Worm (Caenorhabditis elegans) whole organism, L4 larva: ENCODE measurements around the gene garr-1.
A peak's percentile ranks its signal among the peaks of the same experiment; 100 is the strongest.

Experiments
- D1046.2 ChIP-seq: fragments of 200-800 bp; sonication (Bioruptor generic); IDR thresholded peaks from 2 replicates; pipeline ENCODE4 v1.3.6; 2022; ENCODE audit warnings: missing genetic modification characterization, missing compliant biosample characterization
- T26A8.4 ChIP-seq: fragments of 200-800 bp; sonication (Bioruptor generic); IDR thresholded peaks from 2 replicates; pipeline ENCODE4 v1.3.6; 2022; ENCODE audit warnings: missing genetic modification characterization, missing compliant biosample characterization
- Y105C5A.15 ChIP-seq: fragments of 200-800 bp; sonication (Bioruptor generic); IDR thresholded peaks from 2 replicates; pipeline ENCODE4 v1.3.6; 2022; ENCODE audit warnings: missing genetic modification characterization, missing compliant biosample characterization
- ZK337.2 ChIP-seq: fragments of 200-800 bp; sonication (Bioruptor generic); IDR thresholded peaks from 2 replicates; pipeline ENCODE4 v1.3.6; 2022; ENCODE audit warnings: missing genetic modification reagents, missing genetic modification characterization, missing compliant biosample characterization
- aha-1 ChIP-seq: fragments of 150-350 bp; peaks from one replicate; lab custom pipeline; 2014; ENCODE audit warnings: missing biosample characterization, missing genetic modification characterization
- ama-1 ChIP-seq: fragments of 150-350 bp; optimal IDR thresholded peaks from 2 replicates; lab custom pipeline; 2014; ENCODE audit warnings: inconsistent platforms, mixed read lengths
- arid-1 ChIP-seq: fragments of 200-800 bp; sonication (Bioruptor generic); conservative IDR thresholded peaks from 2 replicates; pipeline ENCODE4 v1.3.6; 2022; ENCODE audit warnings: missing genetic modification reagents, missing genetic modification characterization, missing compliant biosample characterization
- ceh-28 ChIP-seq: fragments of 150-350 bp; optimal IDR thresholded peaks from 2 replicates; lab custom pipeline; 2014; ENCODE audit warnings: missing biosample characterization, missing genetic modification reagents, missing genetic modification characterization
- ctbp-1 ChIP-seq: fragments of 200-800 bp; sonication (Bioruptor generic); IDR thresholded peaks from 2 replicates; pipeline ENCODE4 v1.3.6; 2022; ENCODE audit warnings: missing genetic modification reagents, missing genetic modification characterization, missing compliant biosample characterization
- daf-12 ChIP-seq: fragments of 150-350 bp; optimal IDR thresholded peaks from 2 replicates; lab custom pipeline; 2014; ENCODE audit warnings: missing biosample characterization, missing genetic modification reagents, missing genetic modification characterization
- daf-16 ChIP-seq, 3 experiments: sonication (generic microtip); optimal IDR thresholded peaks; 2 replicates each; lab custom pipeline; 2016 to 2017; ENCODE audit warnings: missing genetic modification characterization in 3 of 3, missing genetic modification reagents in 3 of 3, mild to moderate bottlenecking in 2 of 3, missing compliant biosample characterization in 2 of 3, missing biosample characterization in 1 of 3, moderate library complexity in 1 of 3
- dmd-6 ChIP-seq: fragments of 200-800 bp; sonication (Bioruptor generic); IDR thresholded peaks from 2 replicates; pipeline ENCODE4 v1.3.6; 2022; ENCODE audit warnings: missing genetic modification reagents, missing genetic modification characterization, missing compliant biosample characterization
- dmd-8 ChIP-seq: fragments of 200-800 bp; sonication (Bioruptor generic); IDR thresholded peaks from 2 replicates; pipeline ENCODE4 v1.3.6; 2022; ENCODE audit warnings: missing genetic modification characterization, missing compliant biosample characterization
- dmd-9 ChIP-seq: fragments of 200-800 bp; sonication (Bioruptor generic); IDR thresholded peaks from 2 replicates; pipeline ENCODE4 v1.3.6; 2022; ENCODE audit warnings: missing genetic modification reagents, missing genetic modification characterization, missing compliant biosample characterization
- duxl-1 ChIP-seq: sonication (generic microtip); optimal IDR thresholded peaks from 2 replicates; lab custom pipeline; 2016; ENCODE audit warnings: mild to moderate bottlenecking, missing genetic modification characterization, moderate library complexity, missing compliant biosample characterization; ENCODE audit not compliant: poor library complexity
- dve-1 ChIP-seq: sonication (generic microtip); optimal IDR thresholded peaks from 2 replicates; lab custom pipeline; 2017; ENCODE audit warnings: antibody characterized with exemption, mild to moderate bottlenecking, missing genetic modification characterization, missing compliant biosample characterization; ENCODE audit not compliant: insufficient read depth
- egl-43 ChIP-seq: fragments of 200-800 bp; sonication (Bioruptor generic); IDR thresholded peaks from 2 replicates; pipeline ENCODE4 v1.3.6; 2022; ENCODE audit warnings: missing genetic modification reagents, missing genetic modification characterization, missing compliant biosample characterization
- hlh-11 ChIP-seq: fragments of 200-800 bp; sonication (Bioruptor generic); optimal IDR thresholded peaks from 2 replicates; lab custom pipeline; 2018; ENCODE audit warnings: mild to moderate bottlenecking, missing genetic modification characterization, missing compliant biosample characterization
- jun-1 ChIP-seq: fragments of 150-350 bp; optimal IDR thresholded peaks from 2 replicates; lab custom pipeline; 2014; ENCODE audit warnings: missing biosample characterization, missing genetic modification reagents, missing genetic modification characterization
- lin-15B ChIP-seq: fragments of 150-350 bp; sonication (generic microtip); optimal IDR thresholded peaks from 3 replicates; lab custom pipeline; 2014; ENCODE audit warnings: missing biosample characterization, missing genetic modification characterization
- lin-29 ChIP-seq: fragments of 200-800 bp; sonication (Bioruptor generic); IDR thresholded peaks from 2 replicates; pipeline ENCODE4 v1.3.6; 2022; ENCODE audit warnings: missing genetic modification reagents, missing genetic modification characterization, missing compliant biosample characterization
- lin-38 ChIP-seq: fragments of 200-800 bp; sonication (Bioruptor generic); IDR thresholded peaks from 2 replicates; pipeline ENCODE4 v1.3.6; 2022; ENCODE audit warnings: missing genetic modification reagents, missing genetic modification characterization, missing compliant biosample characterization
- lsy-2 ChIP-seq, 2 experiments: fragments of 150-350 bp in 1 of 2; sonication (generic microtip) in 1 of 2; optimal IDR thresholded peaks; 2 replicates each; lab custom pipeline; 2014 to 2017; ENCODE audit warnings: missing biosample characterization in 2 of 2, missing genetic modification characterization in 2 of 2
- madf-5 ChIP-seq, 2 experiments: fragments of 200-800 bp; sonication (Bioruptor generic); IDR thresholded peaks; 2 replicates each; pipeline ENCODE4 v1.3.6; 2022; ENCODE audit warnings: missing compliant biosample characterization in 2 of 2, missing genetic modification characterization in 2 of 2
- mxl-3 ChIP-seq: fragments of 200-800 bp; sonication (Bioruptor generic); optimal IDR thresholded peaks from 2 replicates; lab custom pipeline; 2018; ENCODE audit warnings: mild to moderate bottlenecking, missing genetic modification characterization, missing compliant biosample characterization
- nhr-10 ChIP-seq: fragments of 150-350 bp; optimal IDR thresholded peaks from 2 replicates; lab custom pipeline; 2014; ENCODE audit warnings: missing biosample characterization, missing genetic modification characterization
- nhr-237 ChIP-seq: sonication (generic microtip); optimal IDR thresholded peaks from 2 replicates; lab custom pipeline; 2017; ENCODE audit warnings: missing biosample characterization, missing genetic modification characterization
- nhr-25 ChIP-seq: sonication (generic microtip); optimal IDR thresholded peaks from 2 replicates; lab custom pipeline; 2017; ENCODE audit warnings: missing genetic modification characterization, mild to moderate bottlenecking, missing compliant biosample characterization, antibody characterized with exemption, moderate library complexity, borderline replicate concordance; ENCODE audit not compliant: insufficient read depth
- nhr-41 ChIP-seq: fragments of 200-800 bp; sonication (Bioruptor generic); IDR thresholded peaks from 2 replicates; pipeline ENCODE4 v1.3.6; 2022; ENCODE audit warnings: missing genetic modification reagents, missing genetic modification characterization, missing compliant biosample characterization
- nhr-42 ChIP-seq: fragments of 200-800 bp; sonication (Bioruptor generic); IDR thresholded peaks from 2 replicates; pipeline ENCODE4 v1.3.6; 2022; ENCODE audit warnings: missing genetic modification characterization, missing compliant biosample characterization
- pha-4 ChIP-seq, 2 experiments: fragments of 150-350 bp in 1 of 2; fragments of 200-800 bp in 1 of 2; sonication (Bioruptor generic) in 1 of 2; IDR thresholded peaks in 1 of 2; optimal IDR thresholded peaks in 1 of 2; 2 replicates each; pipeline versions ENCODE4 v1.3.6 to Lab custom; 2014 to 2022; ENCODE audit warnings: missing genetic modification characterization in 2 of 2, missing genetic modification reagents in 2 of 2, missing biosample characterization in 1 of 2, missing compliant biosample characterization in 1 of 2
- unc-39 ChIP-seq: sonication (generic microtip); optimal IDR thresholded peaks from 2 replicates; lab custom pipeline; 2017; ENCODE audit warnings: missing biosample characterization, missing genetic modification characterization
- vab-7 ChIP-seq: fragments of 200-800 bp; sonication (Bioruptor generic); IDR thresholded peaks from 2 replicates; pipeline ENCODE4 v1.3.6; 2022; ENCODE audit warnings: missing genetic modification reagents, missing genetic modification characterization, missing compliant biosample characterization
- zfp-2 ChIP-seq: sonication (generic microtip); optimal IDR thresholded peaks from 2 replicates; lab custom pipeline; 2016; ENCODE audit warnings: mild to moderate bottlenecking, missing genetic modification characterization, missing compliant biosample characterization
- zfp-3 ChIP-seq: fragments of 200-800 bp; sonication (Bioruptor generic); conservative IDR thresholded peaks from 2 replicates; pipeline ENCODE4 v1.3.6; 2022; ENCODE audit warnings: missing genetic modification reagents, missing genetic modification characterization, missing compliant biosample characterization

The garr-1 gene

ce11 chrIV:393409-393930 is 32.5 kb upstream of the garr-1 start, which contains the start of the genes T07A9.15 and nog-1 (continued):
- TF ChIP-seq dmd-8 (GFP tag; lab: Robert Waterston, UW) (no peak), nhr-10 (no peak)

- TF ChIP-seq aha-1 (tag; lab: Kevin White, UChicago): peak; percentile 69
- TF ChIP-seq lin-15B (tag; lab: Kevin White, UChicago): peak; percentile 5
- TF ChIP-seq nhr-41: no peak
- peak; percentile 25; the same call in 1 of the 2 replicates for TF ChIP-seq arid-1 (GFP tag; lab: Robert Waterston, UW)
- TF ChIP-seq pha-4 (GFP tag; IDR thresholded peaks at IDR 0.05; lab: Robert Waterston, UW): peak; percentile 37; the same call in 1 of the 2 replicates
- no peak for TF ChIP-seq pha-4 (tag; optimal IDR thresholded peaks at IDR 0.05; lab: Kevin White, UChicago)
- TF ChIP-seq ceh-28 (tag; lab: Kevin White, UChicago): no peak
- peak; percentile 49 for TF ChIP-seq lin-38 (GFP tag; lab: Robert Waterston, UW)
- TF ChIP-seq ama-1 (lab: Kevin White, UChicago): peak; percentile 1
- no peak for TF ChIP-seq hlh-11 (tag; lab: Kevin White, UChicago)
- 0 out of 2 replicates have a peak, but pooled peaks have one; percentile 43 for TF ChIP-seq nhr-42 (GFP tag; lab: Robert Waterston, UW)
- TF ChIP-seq madf-5 (GFP tag; IDR thresholded peaks at IDR 0.05; lab: Robert Waterston, UW): 0 out of 4 replicates have a peak, but pooled peaks of 1 of the 2 experiments have one; percentile 30
- TF ChIP-seq lsy-2 (tag; optimal IDR thresholded peaks at IDR 0.05; lab: Kevin White, UChicago): peak in 1 of 2 experiments; percentile 43
- 0 out of 2 replicates have a peak, but pooled peaks have one; percentile 36 for TF ChIP-seq zfp-3 (GFP tag; lab: Robert Waterston, UW)
Observed at ce11 chrIV:396373-396772, 29.6 kb upstream of the garr-1 start, which contains the start of gene rrp-8. TSS of gene rrp-8 (plus strand) at chrIV:396545.

- TF ChIP-seq Y105C5A.15 (GFP tag; lab: Robert Waterston, UW) (no peak), D1046.2 (GFP tag; lab: Robert Waterston, UW) (no peak), nhr-25 (tag; lab: Kevin White, UChicago) (no peak)
Observed at ce11 chrIV:401395-401794, 24.6 kb upstream of the garr-1 start, which contains the start of gene gpa-4. TSS of gene gpa-4 (plus strand) at chrIV:401695.

ce11 chrIV:408892-409291 is 17.1 kb upstream of the garr-1 start:
- TF ChIP-seq duxl-1 (no peak), nhr-25 (tag; lab: Kevin White, UChicago) (no peak), egl-43 (no peak), lin-29 (no peak), jun-1 (no peak), daf-16 (GFP tag; optimal IDR thresholded peaks at IDR 0.05; lab: Kevin White, UChicago) (no peak), daf-16 (tag; optimal IDR thresholded peaks at IDR 0.05; lab: Kevin White, UChicago) (peak; percentile 42), T26A8.4 (GFP tag; lab: Robert Waterston, UW) (no peak), unc-39 (no peak), dmd-9 (GFP tag; lab: Robert Waterston, UW) (no peak), daf-12 (tag; lab: Kevin White, UChicago) (no peak), dmd-6 (GFP tag; lab: Robert Waterston, UW) (peak; percentile 18; the same call in 1 of the 2 replicates), vab-7 (GFP tag; lab: Robert Waterston, UW) (no peak), ZK337.2 (GFP tag; lab: Robert Waterston, UW) (no peak), nhr-41 (no peak), dve-1 (tag; lab: Kevin White, UChicago) (peak; percentile 31), nhr-237 (tag; lab: Kevin White, UChicago) (no peak), lin-38 (GFP tag; lab: Robert Waterston, UW) (no peak), zfp-2 (no peak), Y105C5A.15 (GFP tag; lab: Robert Waterston, UW) (no peak), pha-4 (GFP tag; IDR thresholded peaks at IDR 0.05; lab: Robert Waterston, UW) (no peak), pha-4 (tag; optimal IDR thresholded peaks at IDR 0.05; lab: Kevin White, UChicago) (no peak), mxl-3 (GFP tag; lab: Kevin White, UChicago) (no peak), ctbp-1 (no peak)
- TF ChIP-seq, all 104 proteins: peak for 3
